Fruit fly (Drosophila melanogaster): ENCODE measurements around the gene pigeon.

pigeon gene

dm6 chr2L:19162330-19163100 is 23.3 kb upstream of the pigeon start (continued):
- TF ChIP-seq CG5180 (GFP tag; optimal IDR thresholded peaks at IDR 0.05) (no peak), cad (GFP tag; optimal IDR thresholded peaks at IDR 0.05) (peak; percentile 82), CG5953 (GFP tag; IDR thresholded peaks at IDR 0.05) (no peak), usp (GFP tag; optimal IDR thresholded peaks at IDR 0.05) (no peak), CG8765 (GFP tag; IDR thresholded peaks at IDR 0.05) (no peak), Atf6 (GFP tag; IDR thresholded peaks at IDR 0.05) (no peak), CG30431 (GFP tag; optimal IDR thresholded peaks at IDR 0.05) (no peak), lbe (GFP tag; optimal IDR thresholded peaks at IDR 0.05) (peak; percentile 46), en (GFP tag; optimal IDR thresholded peaks at IDR 0.05) (no peak), jigr1 (GFP tag; IDR thresholded peaks at IDR 0.05) (no peak)

dm6 chr2L:19163143-19163974 is 22.5 kb upstream of the pigeon start:
- TF ChIP-seq CG17385 (GFP tag; optimal IDR thresholded peaks at IDR 0.05), result peak; percentile 61
- peak; percentile 81 for TF ChIP-seq sd (tag; optimal IDR thresholded peaks at IDR 0.05)
- peak; percentile 74 for TF ChIP-seq gsb-n (tag; optimal IDR thresholded peaks at IDR 0.05)
- 0 out of 2 replicates have a peak, but pooled peaks have one; percentile 22 for TF ChIP-seq Ptx1 (GFP tag; IDR thresholded peaks at IDR 0.05)
- peak; percentile 21 for TF ChIP-seq Oli (tag; optimal IDR thresholded peaks at IDR 0.05)
- TF ChIP-seq CG11085 (GFP tag; IDR thresholded peaks at IDR 0.05), result no peak
- TF ChIP-seq Hmr (GFP tag; optimal IDR thresholded peaks at IDR 0.05), result peak; percentile 18
- peak; percentile 23 for TF ChIP-seq sqz (GFP tag; optimal IDR thresholded peaks at IDR 0.05)
- peak; percentile 77 for TF ChIP-seq Med (GFP tag)
- TF ChIP-seq CG31441 (GFP tag; IDR thresholded peaks at IDR 0.05), result peak; percentile 27; the same call in 1 of the 2 replicates
- TF ChIP-seq CG10267 (tag; optimal IDR thresholded peaks at IDR 0.05), result no peak
- TF ChIP-seq ken (GFP tag; IDR thresholded peaks at IDR 0.05), result 0 out of 3 replicates have a peak, but pooled peaks have one; percentile 22
- 0 out of 2 replicates have a peak, but pooled peaks have one; percentile 18 for TF ChIP-seq seq (GFP tag; IDR thresholded peaks at IDR 0.05)
- TF ChIP-seq ci (GFP tag; IDR thresholded peaks at IDR 0.05), result 0 out of 3 replicates have a peak, but pooled peaks have one; percentile 18
- TF ChIP-seq CG2199 (GFP tag; IDR thresholded peaks at IDR 0.05), result peak; percentile 74; the same call in 1 of the 3 replicates
- TF ChIP-seq pfk (GFP tag; optimal IDR thresholded peaks at IDR 0.05), result peak; percentile 90
- TF ChIP-seq Drgx (GFP tag; IDR thresholded peaks at IDR 0.05), result 0 out of 2 replicates have a peak, but pooled peaks have one; percentile 22
- no peak for TF ChIP-seq CG30431 (GFP tag; optimal IDR thresholded peaks at IDR 0.05)
- peak; percentile 21; the same call in 1 of the 2 replicates for TF ChIP-seq ara (GFP tag; IDR thresholded peaks at IDR 0.05)
- peak; percentile 1 for TF ChIP-seq nerfin-1 (tag; optimal IDR thresholded peaks at IDR 0.05)
- no peak for TF ChIP-seq CG6765 (GFP tag; optimal IDR thresholded peaks at IDR 0.05)
- TF ChIP-seq crol (GFP tag; IDR thresholded peaks at IDR 0.05), result peak; percentile 65
- TF ChIP-seq twi (tag; optimal IDR thresholded peaks at IDR 0.05), result peak; percentile 17
- 0 out of 3 replicates have a peak, but pooled peaks have one; percentile 14 for TF ChIP-seq row (GFP tag; IDR thresholded peaks at IDR 0.05)
- TF ChIP-seq Ets65A (GFP tag), result peak; percentile 7
- TF ChIP-seq org-1 (GFP tag; optimal IDR thresholded peaks at IDR 0.05), result no peak
- TF ChIP-seq CG17361 (GFP tag; IDR thresholded peaks at IDR 0.05), result peak; percentile 14; the same call in 1 of the 3 replicates
- TF ChIP-seq fu2 (GFP tag; optimal IDR thresholded peaks at IDR 0.05), result no peak
- TF ChIP-seq CG7786 (GFP tag; optimal IDR thresholded peaks at IDR 0.05), result peak; percentile 16
- TF ChIP-seq chinmo (GFP tag; IDR thresholded peaks at IDR 0.05; ENCODE audit: partially characterized antibody), result 0 out of 4 replicates have a peak, but pooled peaks have one; percentile 16
- no peak for TF ChIP-seq dmrt11E (tag; optimal IDR thresholded peaks at IDR 0.05)
- TF ChIP-seq vvl (GFP tag; IDR thresholded peaks at IDR 0.05), result 0 out of 2 replicates have a peak, but pooled peaks have one; percentile 6
- TF ChIP-seq phol (tag; optimal IDR thresholded peaks at IDR 0.05), result peak; percentile 12
- TF ChIP-seq CG30403 (GFP tag; optimal IDR thresholded peaks at IDR 0.05), result peak; percentile 7
- TF ChIP-seq CG8944 (GFP tag; optimal IDR thresholded peaks at IDR 0.05), result no peak
- peak; percentile 86 for TF ChIP-seq grau (tag; optimal IDR thresholded peaks at IDR 0.05)
